Worm (Caenorhabditis elegans) whole organism, late embryonic: ENCODE results near the gene mua-6.
A peak's percentile ranks its signal among the peaks of the same experiment; 100 is the strongest.
"Not testable (repeated sequence)": the region's sequence is repeated elsewhere in the genome, so short reads cannot be mapped to it uniquely, and the experiment has no call there.

ENCODE experiments used
- C08G9.2 ChIP-seq: sonication (generic microtip); optimal IDR thresholded peaks from 2 replicates; lab custom pipeline; 2016; ENCODE audit warnings: mild to moderate bottlenecking, missing genetic modification characterization, moderate library complexity, missing compliant biosample characterization
- C38D4.7 ChIP-seq: fragments of 200-800 bp; sonication (Bioruptor generic); optimal IDR thresholded peaks from 2 replicates; lab custom pipeline; 2018; ENCODE audit warnings: mild to moderate bottlenecking, missing genetic modification characterization, moderate library complexity, missing compliant biosample characterization
- F13H6.1 ChIP-seq: sonication (generic microtip); optimal IDR thresholded peaks from 2 replicates; lab custom pipeline; 2016; ENCODE audit warnings: missing genetic modification characterization, missing compliant biosample characterization
- Y22D7AL.16 ChIP-seq: sonication (generic microtip); optimal IDR thresholded peaks from 2 replicates; lab custom pipeline; 2016; ENCODE audit warnings: missing genetic modification characterization, missing compliant biosample characterization
- ama-1 ChIP-seq: fragments of 150-350 bp; optimal IDR thresholded peaks from 2 replicates; lab custom pipeline; 2014
- ceh-2 ChIP-seq: sonication (generic microtip); optimal IDR thresholded peaks from 2 replicates; lab custom pipeline; 2016; ENCODE audit warnings: missing genotype, missing genetic modification characterization, missing compliant biosample characterization
- ceh-22 ChIP-seq: sonication (generic microtip); optimal IDR thresholded peaks from 2 replicates; lab custom pipeline; 2017; ENCODE audit warnings: missing biosample characterization, missing genetic modification characterization
- ceh-45 ChIP-seq: fragments of 200-800 bp; sonication (Bioruptor generic); IDR thresholded peaks from 2 replicates; pipeline ENCODE4 v1.3.6; 2022; ENCODE audit warnings: missing genetic modification reagents, missing genetic modification characterization, missing compliant biosample characterization
- ceh-6 ChIP-seq: fragments of 200-800 bp; sonication (Bioruptor generic); optimal IDR thresholded peaks from 2 replicates; lab custom pipeline; 2018; ENCODE audit warnings: mild to moderate bottlenecking, missing genetic modification characterization, missing compliant biosample characterization
- ceh-9 ChIP-seq: sonication (generic microtip); optimal IDR thresholded peaks from 2 replicates; lab custom pipeline; 2016; ENCODE audit warnings: mild to moderate bottlenecking, missing genetic modification characterization, inconsistent platforms, missing compliant biosample characterization
- dve-1 ChIP-seq: sonication (generic microtip); optimal IDR thresholded peaks from 2 replicates; lab custom pipeline; 2017; ENCODE audit warnings: antibody characterized with exemption, mild to moderate bottlenecking, missing genetic modification characterization, missing compliant biosample characterization
- fkh-6 ChIP-seq: sonication (generic microtip); optimal IDR thresholded peaks from 2 replicates; lab custom pipeline; 2016; ENCODE audit warnings: missing genetic modification characterization, missing compliant biosample characterization
- hlh-13 ChIP-seq: fragments of 200-800 bp; sonication (Bioruptor generic); optimal IDR thresholded peaks from 2 replicates; lab custom pipeline; 2018; ENCODE audit warnings: mild to moderate bottlenecking, missing genetic modification characterization, missing compliant biosample characterization
- hlh-30 ChIP-seq: sonication (generic microtip); optimal IDR thresholded peaks from 2 replicates; lab custom pipeline; 2017; ENCODE audit warnings: antibody characterized with exemption, missing genetic modification characterization, missing compliant biosample characterization; ENCODE audit not compliant: insufficient read depth
- hlh-6 ChIP-seq: sonication (generic microtip); optimal IDR thresholded peaks from 2 replicates; lab custom pipeline; 2016; ENCODE audit warnings: missing genotype, missing genetic modification characterization, missing compliant biosample characterization
- hlh-8 ChIP-seq: sonication (generic microtip); optimal IDR thresholded peaks from 2 replicates; lab custom pipeline; 2016; ENCODE audit warnings: missing genotype, missing genetic modification characterization, missing compliant biosample characterization
- lim-6 ChIP-seq: sonication (generic microtip); optimal IDR thresholded peaks from 2 replicates; lab custom pipeline; 2016; ENCODE audit warnings: missing genetic modification characterization, missing compliant biosample characterization
- lin-11 ChIP-seq: fragments of 200-800 bp; sonication (Bioruptor generic); optimal IDR thresholded peaks from 2 replicates; lab custom pipeline; 2018; ENCODE audit warnings: mild to moderate bottlenecking, missing genetic modification characterization, missing compliant biosample characterization
- madf-2 ChIP-seq: sonication (generic microtip); optimal IDR thresholded peaks from 2 replicates; lab custom pipeline; 2017; ENCODE audit warnings: missing genetic modification characterization, missing compliant biosample characterization
- nfya-1 ChIP-seq: sonication (generic microtip); optimal IDR thresholded peaks from 2 replicates; lab custom pipeline; 2017; ENCODE audit warnings: missing genetic modification characterization, mild to moderate bottlenecking, missing compliant biosample characterization, antibody characterized with exemption, moderate library complexity
- nhr-232 ChIP-seq: sonication (generic microtip); optimal IDR thresholded peaks from 2 replicates; lab custom pipeline; 2016; ENCODE audit warnings: missing genetic modification characterization, missing compliant biosample characterization
- odd-2 ChIP-seq: sonication (generic microtip); optimal IDR thresholded peaks from 2 replicates; lab custom pipeline; 2017; ENCODE audit warnings: antibody characterized with exemption, mild to moderate bottlenecking, missing genetic modification characterization, missing compliant biosample characterization
- pag-3 ChIP-seq: sonication (generic microtip); optimal IDR thresholded peaks from 2 replicates; lab custom pipeline; 2016; ENCODE audit warnings: missing compliant biosample characterization, missing genetic modification characterization, borderline replicate concordance
- pat-9 ChIP-seq: fragments of 200-800 bp; sonication (Bioruptor generic); optimal IDR thresholded peaks from 2 replicates; lab custom pipeline; 2018; ENCODE audit warnings: mild to moderate bottlenecking, missing genetic modification characterization, moderate library complexity, missing compliant biosample characterization
- pax-1 ChIP-seq: fragments of 150-350 bp; optimal IDR thresholded peaks from 2 replicates; lab custom pipeline; 2014; ENCODE audit warnings: missing biosample characterization, missing genetic modification characterization
- pha-2 ChIP-seq: sonication (generic microtip); optimal IDR thresholded peaks from 2 replicates; lab custom pipeline; 2017; ENCODE audit warnings: mild to moderate bottlenecking, missing genetic modification characterization, missing compliant biosample characterization
- pha-4 ChIP-seq: fragments of 150-350 bp; optimal IDR thresholded peaks from 2 replicates; lab custom pipeline; 2018; ENCODE audit warnings: missing biosample characterization, missing genetic modification reagents, missing genetic modification characterization
- sdc-2 ChIP-seq: sonication (generic microtip); optimal IDR thresholded peaks from 2 replicates; lab custom pipeline; 2016; ENCODE audit warnings: missing genotype, missing genetic modification characterization, missing compliant biosample characterization
- sox-4 ChIP-seq: sonication (generic microtip); optimal IDR thresholded peaks from 2 replicates; lab custom pipeline; 2017; ENCODE audit warnings: mild to moderate bottlenecking, missing genetic modification characterization, inconsistent platforms, missing compliant biosample characterization
- ttx-3 ChIP-seq: sonication (generic microtip); optimal IDR thresholded peaks from 2 replicates; lab custom pipeline; 2016; ENCODE audit warnings: missing genetic modification reagents, missing genetic modification characterization, missing compliant biosample characterization
- unc-3 ChIP-seq, 2 experiments: fragments of 200-800 bp in 1 of 2; sonication (Bioruptor generic) in 1 of 2; sonication (generic microtip) in 1 of 2; conservative IDR thresholded peaks in 1 of 2; optimal IDR thresholded peaks in 1 of 2; 2 replicates each; pipeline versions ENCODE4 v1.3.6 to Lab custom; 2016 to 2022; ENCODE audit warnings: missing compliant biosample characterization in 2 of 2, missing genetic modification characterization in 2 of 2, missing genetic modification reagents in 1 of 2
- unc-42 ChIP-seq: sonication (generic microtip); optimal IDR thresholded peaks from 2 replicates; lab custom pipeline; 2016; ENCODE audit warnings: missing genotype, missing genetic modification characterization, missing compliant biosample characterization

The mua-6 gene

DNA sequence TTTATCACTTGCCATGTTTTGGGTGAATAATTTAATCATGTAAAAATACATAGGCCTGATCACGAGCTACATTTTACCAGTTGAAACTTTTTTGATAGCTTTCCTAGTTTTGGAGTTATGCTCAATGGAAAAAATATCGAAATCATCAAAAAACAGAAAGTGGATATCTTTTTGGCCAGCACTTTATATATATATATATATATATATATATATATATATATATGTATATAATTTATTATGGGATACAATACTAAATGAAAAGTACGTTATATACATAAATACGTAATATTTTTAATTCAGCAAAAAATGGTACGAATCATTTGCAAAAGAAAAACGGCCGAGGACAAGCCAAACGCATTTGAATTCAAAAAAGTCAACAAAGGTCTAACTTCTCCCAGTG is 45.8 kb downstream of the mua-6 start, which contains the start of gene F23A7.3:
F23A7.3 (plus strand) TSS at position 301 of the 400 bp plus-strand sequence.
- not testable (repeated sequence) for TF ChIP-seq ceh-45 (GFP tag; lab: Robert Waterston, UW); hlh-8 (tag; lab: Kevin White, UChicago); fkh-6 (tag; lab: Kevin White, UChicago)

- TF ChIP-seq ceh-6 (no peak), hlh-30 (tag; lab: Kevin White, UChicago) (peak; percentile 82)
Measured at ce11 chrX:16218306-16218705, 47.2 kb downstream of the mua-6 start.

DNA sequence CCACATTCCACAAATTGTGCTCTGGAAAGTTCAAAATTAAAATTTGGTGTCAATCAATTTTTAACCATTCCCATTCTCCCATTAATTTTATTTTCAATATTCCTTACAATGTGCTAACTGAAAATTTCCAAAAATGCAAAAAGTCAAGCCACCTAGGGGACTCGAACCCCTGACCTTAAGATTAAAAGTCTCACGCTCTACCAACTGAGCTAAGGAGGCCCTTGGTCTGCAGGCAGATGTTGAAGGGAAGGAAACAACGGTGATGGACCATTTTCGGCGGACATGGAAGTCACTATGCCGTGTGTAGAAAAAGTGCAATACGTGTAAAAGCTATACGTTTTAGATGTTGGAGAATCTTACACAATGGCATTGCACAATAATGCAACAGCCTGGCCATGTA is 47.7 kb downstream of the mua-6 start:
- TF ChIP-seq unc-42 (tag; lab: Kevin White, UChicago) (no peak), ceh-22 (tag; lab: Kevin White, UChicago) (no peak), hlh-13 (GFP tag; lab: Kevin White, UChicago) (no peak), unc-3 (GFP tag; conservative IDR thresholded peaks at IDR 0.05; lab: Robert Waterston, UW) (no peak), unc-3 (tag; optimal IDR thresholded peaks at IDR 0.05; lab: Kevin White, UChicago) (no peak), pat-9 (tag; lab: Kevin White, UChicago) (no peak), ceh-2 (tag; lab: Kevin White, UChicago) (no peak), sdc-2 (tag; lab: Kevin White, UChicago) (no peak), pha-4 (no peak), nhr-232 (tag; lab: Kevin White, UChicago) (no peak), lin-11 (tag; lab: Kevin White, UChicago) (no peak), ttx-3 (tag; lab: Kevin White, UChicago) (no peak), hlh-8 (tag; lab: Kevin White, UChicago) (no peak), Y22D7AL.16 (tag; lab: Kevin White, UChicago) (no peak), lim-6 (tag; lab: Kevin White, UChicago) (no peak), pha-2 (tag; lab: Kevin White, UChicago) (no peak), F13H6.1 (no peak), C38D4.7 (GFP tag; lab: Kevin White, UChicago) (no peak), sox-4 (tag; lab: Kevin White, UChicago) (no peak), pax-1 (no peak), ama-1 (lab: Kevin White, UChicago) (no peak)

DNA sequence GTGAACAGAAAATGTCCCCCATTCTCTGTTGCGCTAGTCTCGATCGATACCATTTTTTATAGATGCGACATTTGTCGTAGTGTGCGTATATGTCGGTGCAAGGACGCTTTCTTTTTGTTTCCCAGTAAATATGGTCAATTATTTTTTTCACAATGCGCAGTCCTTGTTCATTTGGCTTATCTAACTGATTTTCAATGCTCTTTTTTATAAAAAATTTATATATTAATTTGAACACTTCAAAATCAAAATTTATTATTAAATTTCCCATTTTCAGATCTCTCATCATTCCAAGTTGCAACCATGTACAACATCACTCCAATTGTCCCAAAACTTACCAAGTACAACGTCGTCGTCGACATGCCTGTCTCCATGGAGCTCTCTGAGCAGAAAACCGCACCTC is 48.4 kb downstream of the mua-6 start, which contains the start of gene F23A7.1:
F23A7.1 (plus strand) TSS at position 301 of the 400 bp plus-strand sequence.
- TF ChIP-seq pag-3 (tag; lab: Kevin White, UChicago) (no peak), C08G9.2 (tag; lab: Kevin White, UChicago) (no peak), hlh-6 (no peak), ceh-6 (no peak), ceh-9 (tag; lab: Kevin White, UChicago) (no peak), ceh-45 (GFP tag; lab: Robert Waterston, UW) (no peak), nfya-1 (tag; lab: Kevin White, UChicago) (no peak), madf-2 (tag; lab: Kevin White, UChicago) (no peak), lim-6 (tag; lab: Kevin White, UChicago) (no peak)

- not testable (repeated sequence) for TF ChIP-seq hlh-6; odd-2 (tag; lab: Kevin White, UChicago); dve-1 (tag; lab: Kevin White, UChicago)
Measured at ce11 chrX:16213073-16213472, 52.4 kb downstream of the mua-6 start, which contains the start of gene F23A7.8. TSS of gene F23A7.8 (plus strand) at chrX:16213373.
